Worm (Caenorhabditis elegans): ENCODE results near the gene ttyh-1.

ce11 chrX:11328710-11329109 is 39.8 kb upstream of the ttyh-1 start:
- TF ChIP-seq pha-4 (tag; optimal IDR thresholded peaks at IDR 0.05) (no peak), nhr-11 (tag; optimal IDR thresholded peaks at IDR 0.05) (no peak), aly-2 (tag; optimal IDR thresholded peaks at IDR 0.05) (no peak), mml-1 (tag; optimal IDR thresholded peaks at IDR 0.05) (no peak)

Measured in whole organism, L3 larva.